Worm (Caenorhabditis elegans): Measurements from ENCODE around the gene try-4.

DNA sequence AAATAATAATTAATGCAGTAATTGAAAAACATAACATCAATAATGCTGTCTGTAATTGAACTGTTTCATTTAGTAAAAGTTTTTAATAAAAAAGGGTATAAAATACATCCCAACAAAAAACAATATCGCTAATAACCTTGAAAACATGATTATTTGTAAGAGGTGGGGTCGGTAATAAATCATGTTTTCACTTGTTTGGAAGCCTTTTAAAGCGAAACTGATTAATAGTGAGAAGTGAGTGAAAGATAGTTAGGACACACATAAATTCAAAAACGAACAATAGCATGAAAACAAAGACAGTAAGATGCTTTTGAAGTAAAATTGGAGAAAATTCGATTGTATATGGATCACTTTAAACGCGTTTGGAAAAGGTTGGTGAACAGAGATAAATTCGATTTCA lies at the start of gene try-4:
- no peak for TF ChIP-seq elt-1 (tag; optimal IDR thresholded peaks at IDR 0.05)
- TF ChIP-seq unc-62 (GFP tag; optimal IDR thresholded peaks at IDR 0.05), result no peak
- TF ChIP-seq snpc-4 (tag; optimal IDR thresholded peaks at IDR 0.05), result no peak
- TF ChIP-seq mdl-1 (tag; optimal IDR thresholded peaks at IDR 0.05), result no peak
